Fruit fly (Drosophila melanogaster) whole organism, embryonic: ENCODE data around the gene CG3349.

ENCODE experiments used
- ATbp ChIP-seq: fragments of 200-800 bp; sonication (Bioruptor generic); optimal IDR thresholded peaks from 2 replicates; lab custom pipeline; 2017; ENCODE audit warnings: missing biosample characterization, mild to moderate bottlenecking, missing genetic modification characterization, missing genetic modification reagents
- B-H2 ChIP-seq: fragments of 200-800 bp; sonication (Bioruptor generic); optimal IDR thresholded peaks from 2 replicates; lab custom pipeline; 2018; ENCODE audit warnings: missing biosample characterization, mild to moderate bottlenecking, missing genetic modification characterization
- CG10267 ChIP-seq: fragments of 200-800 bp; sonication (Bioruptor generic); optimal IDR thresholded peaks from 2 replicates; lab custom pipeline; 2018; ENCODE audit warnings: missing biosample characterization, mild to moderate bottlenecking, missing genetic modification characterization, moderate library complexity
- CG11093 ChIP-seq: fragments of 200-800 bp; sonication (Bioruptor generic); IDR thresholded peaks from 3 replicates; pipeline ENCODE4 v1.3.6; 2022; ENCODE audit warnings: missing biosample characterization, missing genetic modification characterization
- CG12155 ChIP-seq: fragments of 200-800 bp; sonication (Bioruptor generic); optimal IDR thresholded peaks from 3 replicates; lab custom pipeline; 2016; ENCODE audit warnings: missing biosample characterization, missing genetic modification characterization
- CG12236 ChIP-seq: fragments of 200-800 bp; sonication (Bioruptor generic); optimal IDR thresholded peaks from 2 replicates; lab custom pipeline; 2016; ENCODE audit warnings: missing biosample characterization, missing genetic modification characterization
- CG12299 ChIP-seq: fragments of 200-800 bp; sonication (Bioruptor generic); optimal IDR thresholded peaks from 2 replicates; lab custom pipeline; 2018; ENCODE audit warnings: missing biosample characterization, mild to moderate bottlenecking, missing genetic modification characterization
- CG12391 ChIP-seq: fragments of 200-800 bp; sonication (Bioruptor generic); optimal IDR thresholded peaks from 3 replicates; lab custom pipeline; 2018; ENCODE audit warnings: missing biosample characterization, mild to moderate bottlenecking, missing genetic modification characterization, moderate library complexity
- CG12744 ChIP-seq: fragments of 200-800 bp; sonication (Bioruptor generic); optimal IDR thresholded peaks from 2 replicates; lab custom pipeline; 2016; ENCODE audit warnings: missing biosample characterization, missing genetic modification characterization
- CG1792 ChIP-seq: fragments of 200-800 bp; sonication (Bioruptor generic); optimal IDR thresholded peaks from 2 replicates; lab custom pipeline; 2016; ENCODE audit warnings: missing biosample characterization, missing genetic modification characterization
- CG31365 ChIP-seq: fragments of 200-800 bp; sonication (Bioruptor generic); optimal IDR thresholded peaks from 2 replicates; lab custom pipeline; 2018; ENCODE audit warnings: missing biosample characterization, mild to moderate bottlenecking, missing genetic modification characterization
- CG33213 ChIP-seq: fragments of 200-800 bp; sonication (Bioruptor generic); optimal IDR thresholded peaks from 3 replicates; lab custom pipeline; 2016; ENCODE audit warnings: missing biosample characterization, missing genetic modification characterization
- CG34376 ChIP-seq: fragments of 200-800 bp; sonication (Bioruptor generic); optimal IDR thresholded peaks from 2 replicates; lab custom pipeline; 2018; ENCODE audit warnings: missing biosample characterization, mild to moderate bottlenecking, missing genetic modification characterization
- CG6272 ChIP-seq: fragments of 200-800 bp; sonication (Bioruptor generic); IDR thresholded peaks from 2 replicates; pipeline ENCODE4 v1.3.6; 2022; ENCODE audit warnings: missing biosample characterization, missing genetic modification characterization
- CG7372 ChIP-seq: fragments of 200-800 bp; sonication (Bioruptor generic); IDR thresholded peaks from 2 replicates; pipeline ENCODE4 v1.3.6; 2022; ENCODE audit warnings: missing biosample characterization, missing genetic modification characterization
- CG8765 ChIP-seq: fragments of 200-800 bp; sonication (Bioruptor generic); IDR thresholded peaks from 2 replicates; pipeline ENCODE4 v1.3.6; 2022; ENCODE audit warnings: missing biosample characterization, missing genetic modification characterization
- CTCF ChIP-seq: fragments of 200-800 bp; sonication (Bioruptor generic); optimal IDR thresholded peaks from 2 replicates; lab custom pipeline; 2017; ENCODE audit warnings: missing biosample characterization, mild to moderate bottlenecking, missing genetic modification characterization, moderate library complexity
- Dll ChIP-seq: fragments of 200-800 bp; sonication (Bioruptor generic); IDR thresholded peaks from 4 replicates; pipeline ENCODE4 v1.3.6; 2022; ENCODE audit warnings: missing biosample characterization, missing genetic modification characterization; ENCODE audit not compliant: partially characterized antibody
- Doc3 ChIP-seq: fragments of 200-800 bp; sonication (Bioruptor generic); IDR thresholded peaks from 3 replicates; pipeline ENCODE4 v1.3.6; 2022; ENCODE audit warnings: missing biosample characterization, missing genetic modification characterization; ENCODE audit not compliant: partially characterized antibody
- Fer2 ChIP-seq: fragments of 200-800 bp; sonication (Bioruptor generic); optimal IDR thresholded peaks from 2 replicates; lab custom pipeline; 2018; ENCODE audit warnings: missing biosample characterization, mild to moderate bottlenecking, missing genetic modification characterization, moderate library complexity
- Gsc ChIP-seq: fragments of 200-800 bp; sonication (Bioruptor generic); IDR thresholded peaks from 2 replicates; pipeline ENCODE4 v1.3.6; 2022; ENCODE audit warnings: missing biosample characterization, missing genetic modification characterization
- Med ChIP-seq: fragments of 200-800 bp; sonication (Bioruptor generic); peaks from one replicate; lab custom pipeline; 2016; ENCODE audit warnings: missing biosample characterization, missing genetic modification characterization, mild to moderate bottlenecking, inconsistent platforms, moderate library complexity
- Nf-YB ChIP-seq: fragments of 200-800 bp; sonication (Bioruptor generic); optimal IDR thresholded peaks from 3 replicates; lab custom pipeline; 2019; ENCODE audit warnings: missing biosample characterization, mild to moderate bottlenecking, missing genetic modification characterization, moderate library complexity
- Ptx1 ChIP-seq: fragments of 200-800 bp; sonication (Bioruptor generic); IDR thresholded peaks from 2 replicates; pipeline ENCODE4 v1.3.6; 2022; ENCODE audit warnings: missing biosample characterization, missing genetic modification characterization
- Sry-β ChIP-seq: fragments of 200-800 bp; sonication (Bioruptor generic); optimal IDR thresholded peaks from 2 replicates; lab custom pipeline; 2018; ENCODE audit warnings: missing biosample characterization, mild to moderate bottlenecking, missing genetic modification characterization, moderate library complexity
- Usf ChIP-seq: fragments of 200-800 bp; sonication (Bioruptor generic); optimal IDR thresholded peaks from 2 replicates; lab custom pipeline; 2017; ENCODE audit warnings: missing genotype, missing biosample characterization, missing genetic modification characterization
- Xbp1 ChIP-seq: fragments of 200-800 bp; sonication (Bioruptor generic); optimal IDR thresholded peaks from 3 replicates; lab custom pipeline; 2016; ENCODE audit warnings: missing biosample characterization, mild to moderate bottlenecking, missing genetic modification characterization
- ab ChIP-seq: fragments of 200-800 bp; sonication (Bioruptor generic); optimal IDR thresholded peaks from 2 replicates; lab custom pipeline; 2016; ENCODE audit warnings: missing biosample characterization, missing genetic modification characterization
- ap ChIP-seq: fragments of 200-800 bp; sonication (Bioruptor generic); IDR thresholded peaks from 2 replicates; pipeline ENCODE4 v1.3.6; 2022; ENCODE audit warnings: missing biosample characterization, missing genetic modification characterization
- cato ChIP-seq: fragments of 200-800 bp; sonication (Bioruptor generic); optimal IDR thresholded peaks from 2 replicates; lab custom pipeline; 2016; ENCODE audit warnings: missing biosample characterization, missing genetic modification characterization, borderline replicate concordance
- croc ChIP-seq: fragments of 200-800 bp; sonication (Bioruptor generic); conservative IDR thresholded peaks from 3 replicates; pipeline ENCODE4 v1.3.6; 2022; ENCODE audit warnings: missing biosample characterization, missing genetic modification characterization
- crp ChIP-seq, 2 experiments: fragments of 200-800 bp; sonication (Bioruptor generic); optimal IDR thresholded peaks; 2 replicates in 1 of 2; 3 replicates in 1 of 2; lab custom pipeline; 2017; ENCODE audit warnings: missing biosample characterization in 2 of 2, missing genetic modification characterization in 2 of 2, mild to moderate bottlenecking in 1 of 2, moderate library complexity in 1 of 2
- dan ChIP-seq: fragments of 200-800 bp; sonication (Bioruptor generic); IDR thresholded peaks from 2 replicates; pipeline ENCODE4 v1.3.6; 2022; ENCODE audit warnings: missing biosample characterization, missing genetic modification characterization
- ewg ChIP-seq: fragments of 200-800 bp; sonication (Bioruptor generic); optimal IDR thresholded peaks from 3 replicates; lab custom pipeline; 2017; ENCODE audit warnings: mild to moderate bottlenecking, missing biosample characterization, missing genetic modification reagents, missing genetic modification characterization
- gcm ChIP-seq: fragments of 200-800 bp; sonication (Bioruptor generic); optimal IDR thresholded peaks from 2 replicates; lab custom pipeline; 2019; ENCODE audit warnings: missing biosample characterization, mild to moderate bottlenecking, missing genetic modification characterization, moderate library complexity
- gcm2 ChIP-seq: fragments of 200-800 bp; sonication (Bioruptor generic); optimal IDR thresholded peaks from 2 replicates; lab custom pipeline; 2016; ENCODE audit warnings: missing biosample characterization, missing genetic modification characterization
- grn ChIP-seq: fragments of 200-800 bp; sonication (Bioruptor generic); optimal IDR thresholded peaks from 3 replicates; lab custom pipeline; 2017; ENCODE audit warnings: missing biosample characterization, missing genetic modification characterization
- gsb ChIP-seq: fragments of 200-800 bp; sonication (Bioruptor generic); IDR thresholded peaks from 2 replicates; pipeline ENCODE4 v1.3.6; 2022; ENCODE audit warnings: missing biosample characterization, missing genetic modification characterization
- hbn ChIP-seq: fragments of 200-800 bp; sonication (Bioruptor generic); IDR thresholded peaks from 2 replicates; pipeline ENCODE4 v1.3.6; 2022; ENCODE audit warnings: missing biosample characterization, missing genetic modification characterization; ENCODE audit not compliant: partially characterized antibody
- knrl ChIP-seq: fragments of 200-800 bp; sonication (Bioruptor generic); IDR thresholded peaks from 3 replicates; pipeline ENCODE4 v1.3.6; 2022; ENCODE audit warnings: missing biosample characterization, missing genetic modification characterization; ENCODE audit not compliant: partially characterized antibody
- lola ChIP-seq, 3 experiments: fragments of >200 bp in 2 of 3; fragments of 200-800 bp in 1 of 3; sonication (Bioruptor generic) in 1 of 3; optimal IDR thresholded peaks; 2 replicates each; lab custom pipeline; 2017 to 2019; ENCODE audit warnings: missing biosample characterization in 3 of 3, missing genetic modification characterization in 3 of 3, mild to moderate bottlenecking in 1 of 3, moderate library complexity in 1 of 3
- mld ChIP-seq: fragments of 200-800 bp; sonication (Bioruptor generic); IDR thresholded peaks from 3 replicates; pipeline ENCODE4 v1.3.6; 2022; ENCODE audit warnings: missing biosample characterization, missing genetic modification characterization; ENCODE audit not compliant: partially characterized antibody
- nerfin-2 ChIP-seq: fragments of 200-800 bp; sonication (Bioruptor generic); IDR thresholded peaks from 2 replicates; pipeline ENCODE4 v1.3.6; 2022; ENCODE audit warnings: missing biosample characterization, missing genetic modification characterization; ENCODE audit not compliant: partially characterized antibody
- p53 ChIP-seq: fragments of 200-800 bp; sonication (Bioruptor generic); optimal IDR thresholded peaks from 2 replicates; lab custom pipeline; 2016; ENCODE audit warnings: missing biosample characterization, missing genetic modification characterization
- sens-2 ChIP-seq: fragments of 200-800 bp; sonication (Bioruptor generic); IDR thresholded peaks from 2 replicates; pipeline ENCODE4 v1.3.6; 2022; ENCODE audit warnings: missing biosample characterization, missing genetic modification characterization
- stwl ChIP-seq: fragments of 200-800 bp; sonication (Bioruptor generic); optimal IDR thresholded peaks from 3 replicates; lab custom pipeline; 2018; ENCODE audit warnings: missing biosample characterization, mild to moderate bottlenecking, missing genetic modification characterization, moderate library complexity
- tgo ChIP-seq: fragments of 200-800 bp; sonication (Bioruptor generic); IDR thresholded peaks from 3 replicates; pipeline ENCODE4 v1.3.6; 2022; ENCODE audit warnings: missing biosample characterization, missing genetic modification characterization
- tll ChIP-seq, 2 experiments: fragments of 200-800 bp in 1 of 2; fragments of >200 bp in 1 of 2; sonication (Bioruptor generic) in 1 of 2; optimal IDR thresholded peaks; 2 replicates each; lab custom pipeline; 2017 to 2019; ENCODE audit warnings: missing biosample characterization in 2 of 2, missing genetic modification characterization in 2 of 2, mild to moderate bottlenecking in 1 of 2, moderate library complexity in 1 of 2
- wor ChIP-seq: fragments of 200-800 bp; sonication (Bioruptor generic); IDR thresholded peaks from 2 replicates; pipeline ENCODE4 v1.3.6; 2022; ENCODE audit warnings: missing biosample characterization, missing genetic modification characterization

Gene CG3349

DNA sequence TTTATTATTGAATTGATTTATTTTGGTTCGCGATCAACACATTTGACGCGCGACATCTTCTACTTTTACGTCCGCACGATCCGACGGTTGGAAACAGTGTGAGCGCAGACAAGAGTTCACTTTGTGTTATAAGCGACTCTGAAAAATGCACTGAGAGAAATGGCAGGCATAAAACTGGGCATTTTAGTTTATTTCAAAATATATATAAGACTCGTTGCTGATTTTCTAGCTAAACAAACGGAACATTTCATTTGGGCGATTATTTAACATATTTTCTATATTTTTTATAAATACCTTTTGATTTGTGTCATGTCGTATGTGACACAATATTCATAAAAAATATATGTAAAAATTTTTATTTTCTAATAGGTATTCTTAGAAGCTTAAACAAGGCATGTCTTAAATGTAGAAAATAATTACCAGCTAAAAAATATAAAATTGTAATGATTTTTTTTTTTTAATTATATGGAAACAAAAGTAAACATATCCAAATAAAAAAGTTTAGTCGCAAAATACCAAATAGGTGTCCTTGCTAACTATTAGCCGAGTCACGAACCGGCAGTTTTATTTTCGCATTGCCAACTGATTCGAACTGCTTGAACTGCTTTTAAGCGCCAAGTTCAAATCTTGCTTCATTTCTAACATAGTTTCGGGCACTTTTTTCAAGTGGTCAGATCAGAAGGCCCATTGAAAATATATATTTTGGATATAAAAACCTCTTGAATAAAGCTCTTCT, 34.7 kb downstream of the CG3349 start, which contains the start of gene Reck (continued):
- peak; percentile 90 for TF ChIP-seq CG12391 (tag; lab: Kevin White, UChicago)
- TF ChIP-seq mld (GFP tag; lab: Robert Waterston, UW): no peak
- peak; percentile 83 for TF ChIP-seq ATbp (GFP tag; lab: Kevin White, UChicago)
- TF ChIP-seq p53 (GFP tag; lab: Kevin White, UChicago): no peak
- TF ChIP-seq lola (GFP tag; optimal IDR thresholded peaks at IDR 0.05; lab: Kevin White, UChicago): peak in 1 of 3 experiments; percentile 78
- TF ChIP-seq gcm (GFP tag; lab: Kevin White, UChicago): peak; percentile 90
- TF ChIP-seq ewg (GFP tag; lab: Kevin White, UChicago): peak; percentile 71
- TF ChIP-seq dan (GFP tag; lab: Robert Waterston, UW): no peak
- TF ChIP-seq Dll (GFP tag; lab: Robert Waterston, UW): no peak
- TF ChIP-seq CG1792 (GFP tag; lab: Kevin White, UChicago): peak; percentile 3
- TF ChIP-seq gcm2 (GFP tag; lab: Kevin White, UChicago): peak; percentile 12
- no peak for TF ChIP-seq Usf (GFP tag; lab: Kevin White, UChicago)
- no peak for TF ChIP-seq Gsc (GFP tag; lab: Robert Waterston, UW)
- no peak for TF ChIP-seq CG12236
- peak; percentile 85 for TF ChIP-seq sens-2 (GFP tag; lab: Robert Waterston, UW)
- no peak for TF ChIP-seq B-H2
- peak; percentile 47; the same call in 1 of the 2 replicates for TF ChIP-seq gsb
- TF ChIP-seq CG12744 (GFP tag; lab: Kevin White, UChicago): no peak
- peak; percentile 43 for TF ChIP-seq cato (GFP tag; lab: Kevin White, UChicago)
- TF ChIP-seq CTCF (GFP tag; lab: Kevin White, UChicago): peak; percentile 59
- TF ChIP-seq CG31365: peak; percentile 98
- peak; percentile 65 for TF ChIP-seq Nf-YB
- TF ChIP-seq nerfin-2 (GFP tag; lab: Robert Waterston, UW): no peak
- peak; percentile 35 for TF ChIP-seq grn (GFP tag; lab: Kevin White, UChicago)
- peak in 1 of 2 experiments; percentile 13 for TF ChIP-seq crp (GFP tag; optimal IDR thresholded peaks at IDR 0.05; lab: Kevin White, UChicago)
- peak; percentile 88 for TF ChIP-seq CG10267 (tag; lab: Kevin White, UChicago)
- TF ChIP-seq Xbp1 (GFP tag; lab: Kevin White, UChicago): peak; percentile 87
- peak; percentile 72 for TF ChIP-seq tgo (GFP tag; lab: Robert Waterston, UW)
- peak; percentile 54 for TF ChIP-seq Fer2 (tag; lab: Kevin White, UChicago)
- TF ChIP-seq hbn (GFP tag; lab: Robert Waterston, UW): no peak
- peak; percentile 32 for TF ChIP-seq CG34376
- TF ChIP-seq knrl: peak; percentile 52; the same call in 1 of the 3 replicates
- TF ChIP-seq ab: no peak
- peak; percentile 43 for TF ChIP-seq stwl (tag; lab: Kevin White, UChicago)
- TF ChIP-seq CG6272 (GFP tag; lab: Robert Waterston, UW): peak; percentile 32; the same call in 1 of the 2 replicates
- no peak for TF ChIP-seq tll (GFP tag; optimal IDR thresholded peaks at IDR 0.05; lab: Kevin White, UChicago)
- TF ChIP-seq CG12155 (GFP tag; lab: Kevin White, UChicago): peak; percentile 55
- TF ChIP-seq CG12299 (tag; lab: Kevin White, UChicago): peak; percentile 58
- TF ChIP-seq CG11093 (GFP tag; lab: Robert Waterston, UW): no peak
- TF ChIP-seq CG8765: peak; percentile 70
- peak; percentile 38; the same call in 1 of the 3 replicates for TF ChIP-seq croc
- no peak for TF ChIP-seq Doc3 (GFP tag; lab: Robert Waterston, UW)
- peak; percentile 64 for TF ChIP-seq ap (GFP tag; lab: Robert Waterston, UW)
- peak; percentile 48 for TF ChIP-seq CG33213
- peak; percentile 68 for TF ChIP-seq Ptx1
- TF ChIP-seq Med (GFP tag; lab: Kevin White, UChicago): peak; percentile 93
- TF ChIP-seq CG7372 (GFP tag; lab: Robert Waterston, UW): peak; percentile 59
- peak; percentile 44 for TF ChIP-seq wor
- no peak for TF ChIP-seq Sry-β (GFP tag; lab: Kevin White, UChicago)
